Worm (Caenorhabditis elegans) whole organism, late embryonic: ENCODE data around the gene slfl-5.
A peak's percentile ranks its signal among the peaks of the same experiment; 100 is the strongest.

Experiments
- C08G9.2 ChIP-seq: sonication (generic microtip); optimal IDR thresholded peaks from 2 replicates; lab custom pipeline; 2016; ENCODE audit warnings: mild to moderate bottlenecking, missing genetic modification characterization, moderate library complexity, missing compliant biosample characterization
- C38D4.7 ChIP-seq: fragments of 200-800 bp; sonication (Bioruptor generic); optimal IDR thresholded peaks from 2 replicates; lab custom pipeline; 2018; ENCODE audit warnings: mild to moderate bottlenecking, missing genetic modification characterization, moderate library complexity, missing compliant biosample characterization
- ahr-1 ChIP-seq: sonication (generic microtip); optimal IDR thresholded peaks from 2 replicates; lab custom pipeline; 2016; ENCODE audit warnings: missing genetic modification characterization, missing compliant biosample characterization
- ama-1 ChIP-seq: fragments of 150-350 bp; optimal IDR thresholded peaks from 2 replicates; lab custom pipeline; 2014
- ceh-14 ChIP-seq: sonication (generic microtip); optimal IDR thresholded peaks from 2 replicates; lab custom pipeline; 2016; ENCODE audit warnings: missing genotype, missing genetic modification characterization, missing compliant biosample characterization
- ceh-18 ChIP-seq: sonication (generic microtip); optimal IDR thresholded peaks from 2 replicates; lab custom pipeline; 2016; ENCODE audit warnings: missing genetic modification characterization, missing compliant biosample characterization
- ceh-19 ChIP-seq: fragments of 200-800 bp; sonication (Bioruptor generic); optimal IDR thresholded peaks from 2 replicates; lab custom pipeline; 2018; ENCODE audit warnings: mild to moderate bottlenecking, missing genetic modification characterization, missing compliant biosample characterization
- ceh-22 ChIP-seq: sonication (generic microtip); optimal IDR thresholded peaks from 2 replicates; lab custom pipeline; 2017; ENCODE audit warnings: missing biosample characterization, missing genetic modification characterization
- ceh-34 ChIP-seq: sonication (generic microtip); optimal IDR thresholded peaks from 2 replicates; lab custom pipeline; 2016; ENCODE audit warnings: mild to moderate bottlenecking, missing genetic modification characterization, missing compliant biosample characterization
- ceh-45 ChIP-seq: fragments of 200-800 bp; sonication (Bioruptor generic); IDR thresholded peaks from 2 replicates; pipeline ENCODE4 v1.3.6; 2022; ENCODE audit warnings: missing genetic modification reagents, missing genetic modification characterization, missing compliant biosample characterization
- ceh-48 ChIP-seq: sonication (generic microtip); optimal IDR thresholded peaks from 2 replicates; lab custom pipeline; 2016; ENCODE audit warnings: missing genetic modification characterization, inconsistent platforms, missing compliant biosample characterization
- ceh-9 ChIP-seq: sonication (generic microtip); optimal IDR thresholded peaks from 2 replicates; lab custom pipeline; 2016; ENCODE audit warnings: mild to moderate bottlenecking, missing genetic modification characterization, inconsistent platforms, missing compliant biosample characterization
- dmd-4 ChIP-seq: sonication (generic microtip); optimal IDR thresholded peaks from 2 replicates; lab custom pipeline; 2016; ENCODE audit warnings: borderline replicate concordance, missing genetic modification characterization, missing compliant biosample characterization
- dve-1 ChIP-seq: sonication (generic microtip); optimal IDR thresholded peaks from 2 replicates; lab custom pipeline; 2017; ENCODE audit warnings: antibody characterized with exemption, mild to moderate bottlenecking, missing genetic modification characterization, missing compliant biosample characterization
- elt-4 ChIP-seq: sonication (generic microtip); optimal IDR thresholded peaks from 2 replicates; lab custom pipeline; 2016; ENCODE audit warnings: missing genetic modification characterization, missing compliant biosample characterization
- ets-4 ChIP-seq: sonication (generic microtip); optimal IDR thresholded peaks from 2 replicates; lab custom pipeline; 2016; ENCODE audit warnings: missing genetic modification characterization, missing compliant biosample characterization
- eyg-1 ChIP-seq: sonication (generic microtip); optimal IDR thresholded peaks from 2 replicates; lab custom pipeline; 2016; ENCODE audit warnings: missing genotype, missing genetic modification characterization, missing compliant biosample characterization
- fax-1 ChIP-seq: sonication (generic microtip); optimal IDR thresholded peaks from 2 replicates; lab custom pipeline; 2016; ENCODE audit warnings: missing genotype, missing genetic modification characterization, missing compliant biosample characterization
- fkh-10 ChIP-seq: fragments of 150-350 bp; optimal IDR thresholded peaks from 2 replicates; lab custom pipeline; 2014; ENCODE audit warnings: missing biosample characterization, missing genetic modification reagents, missing genetic modification characterization
- hlh-15 ChIP-seq: sonication (generic microtip); optimal IDR thresholded peaks from 2 replicates; lab custom pipeline; 2016; ENCODE audit warnings: missing genetic modification characterization, missing compliant biosample characterization
- hlh-6 ChIP-seq: sonication (generic microtip); optimal IDR thresholded peaks from 2 replicates; lab custom pipeline; 2016; ENCODE audit warnings: missing genotype, missing genetic modification characterization, missing compliant biosample characterization
- hlh-8 ChIP-seq: sonication (generic microtip); optimal IDR thresholded peaks from 2 replicates; lab custom pipeline; 2016; ENCODE audit warnings: missing genotype, missing genetic modification characterization, missing compliant biosample characterization
- madf-2 ChIP-seq: sonication (generic microtip); optimal IDR thresholded peaks from 2 replicates; lab custom pipeline; 2017; ENCODE audit warnings: missing genetic modification characterization, missing compliant biosample characterization
- mec-3 ChIP-seq: sonication (generic microtip); optimal IDR thresholded peaks from 2 replicates; lab custom pipeline; 2016; ENCODE audit warnings: borderline replicate concordance, missing genetic modification characterization, missing compliant biosample characterization
- nfya-1 ChIP-seq: sonication (generic microtip); optimal IDR thresholded peaks from 2 replicates; lab custom pipeline; 2017; ENCODE audit warnings: missing genetic modification characterization, mild to moderate bottlenecking, missing compliant biosample characterization, antibody characterized with exemption, moderate library complexity
- nhr-232 ChIP-seq: sonication (generic microtip); optimal IDR thresholded peaks from 2 replicates; lab custom pipeline; 2016; ENCODE audit warnings: missing genetic modification characterization, missing compliant biosample characterization
- npax-4 ChIP-seq: sonication (generic microtip); optimal IDR thresholded peaks from 2 replicates; lab custom pipeline; 2016; ENCODE audit warnings: missing genetic modification characterization, missing compliant biosample characterization
- pat-9 ChIP-seq: fragments of 200-800 bp; sonication (Bioruptor generic); optimal IDR thresholded peaks from 2 replicates; lab custom pipeline; 2018; ENCODE audit warnings: mild to moderate bottlenecking, missing genetic modification characterization, moderate library complexity, missing compliant biosample characterization
- pha-4 ChIP-seq: fragments of 150-350 bp; optimal IDR thresholded peaks from 2 replicates; lab custom pipeline; 2018; ENCODE audit warnings: missing biosample characterization, missing genetic modification reagents, missing genetic modification characterization
- pros-1 ChIP-seq: fragments of 150-350 bp; optimal IDR thresholded peaks from 2 replicates; lab custom pipeline; 2014; ENCODE audit warnings: missing biosample characterization, missing genetic modification reagents, missing genetic modification characterization
- ref-2 ChIP-seq: sonication (generic microtip); optimal IDR thresholded peaks from 2 replicates; lab custom pipeline; 2016; ENCODE audit warnings: missing genetic modification characterization, missing compliant biosample characterization
- rnt-1 ChIP-seq: sonication (generic microtip); optimal IDR thresholded peaks from 2 replicates; lab custom pipeline; 2016; ENCODE audit warnings: missing genetic modification characterization, missing compliant biosample characterization
- sox-4 ChIP-seq: sonication (generic microtip); optimal IDR thresholded peaks from 2 replicates; lab custom pipeline; 2017; ENCODE audit warnings: mild to moderate bottlenecking, missing genetic modification characterization, inconsistent platforms, missing compliant biosample characterization
- unc-55 ChIP-seq: sonication (generic microtip); optimal IDR thresholded peaks from 2 replicates; lab custom pipeline; 2017; ENCODE audit warnings: missing biosample characterization, missing genetic modification reagents, missing genetic modification characterization
- ztf-16 ChIP-seq: sonication (generic microtip); optimal IDR thresholded peaks from 2 replicates; lab custom pipeline; 2017; ENCODE audit warnings: missing genetic modification characterization, missing compliant biosample characterization

The slfl-5 gene

DNA sequence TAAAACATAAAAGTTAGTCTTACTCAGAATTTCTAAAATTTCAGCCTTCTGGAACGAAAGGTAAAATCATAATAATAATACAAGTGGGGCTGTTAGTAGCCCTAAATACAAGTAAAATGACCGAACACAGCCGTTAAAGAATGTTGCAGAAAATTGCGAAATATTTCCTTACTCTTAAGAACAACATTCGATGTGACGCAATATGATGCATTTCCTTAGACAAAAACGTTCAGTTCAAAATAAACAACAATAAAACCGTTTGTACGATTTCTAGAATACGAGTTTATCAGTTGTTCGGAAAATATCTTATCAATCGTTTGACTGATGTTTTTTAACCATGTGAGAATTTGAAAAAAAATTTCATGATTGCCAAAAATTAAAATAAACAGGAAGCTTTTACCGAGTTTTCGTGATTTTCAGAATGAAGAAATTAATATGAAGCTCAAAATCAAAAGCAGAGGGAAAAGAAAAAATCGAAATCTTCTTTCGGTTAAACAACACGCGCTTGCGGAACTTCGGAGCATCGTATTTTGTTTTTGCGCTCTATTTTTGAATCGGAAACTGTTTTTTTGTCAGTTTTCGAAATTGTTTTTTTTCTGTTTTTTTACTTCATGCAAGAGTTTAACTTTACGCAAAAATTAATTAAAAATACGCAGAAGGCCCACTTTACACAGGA, 1.1 kb upstream of the slfl-5 start:
- TF ChIP-seq nhr-232 (tag; lab: Kevin White, UChicago) = no peak
- TF ChIP-seq fax-1 (tag; lab: Kevin White, UChicago) = no peak
- no peak for TF ChIP-seq eyg-1 (tag; lab: Kevin White, UChicago)
- TF ChIP-seq ceh-48 (tag; lab: Kevin White, UChicago) = peak; percentile 1

ce11 chrV:12241126-12241525, 3.7 kb downstream of the slfl-5 start, which contains the start of gene ttr-22:
Gene ttr-22 (plus strand): TSS chrV:12241426.
- no peak for TF ChIP-seq fkh-10 (GFP tag; lab: Kevin White, UChicago)
- no peak for TF ChIP-seq C38D4.7 (GFP tag; lab: Kevin White, UChicago)
- no peak for TF ChIP-seq sox-4 (tag; lab: Kevin White, UChicago)
- TF ChIP-seq hlh-15 (tag; lab: Kevin White, UChicago) = no peak
- no peak for TF ChIP-seq madf-2 (tag; lab: Kevin White, UChicago)
- no peak for TF ChIP-seq elt-4 (tag; lab: Kevin White, UChicago)
- TF ChIP-seq C08G9.2 (tag; lab: Kevin White, UChicago) = no peak
- TF ChIP-seq ama-1 = no peak
- TF ChIP-seq pros-1 (tag; lab: Kevin White, UChicago) = no peak
- no peak for TF ChIP-seq ceh-45 (GFP tag; lab: Robert Waterston, UW)
- TF ChIP-seq ceh-19 = no peak
- no peak for TF ChIP-seq ahr-1 (tag; lab: Kevin White, UChicago)
- no peak for TF ChIP-seq ztf-16 (tag; lab: Kevin White, UChicago)
- TF ChIP-seq dve-1 = no peak
- no peak for TF ChIP-seq ref-2 (tag; lab: Kevin White, UChicago)
- no peak for TF ChIP-seq hlh-6 (tag; lab: Kevin White, UChicago)
- TF ChIP-seq npax-4 (tag; lab: Kevin White, UChicago) = no peak

- TF ChIP-seq fax-1 (tag; lab: Kevin White, UChicago) (no peak), nfya-1 (tag; lab: Kevin White, UChicago) (peak; percentile 23), pha-4 (tag; lab: Kevin White, UChicago) (no peak), dmd-4 (no peak), unc-55 (peak; percentile 15), ceh-18 (tag; lab: Kevin White, UChicago) (peak; percentile 27)
Observed at ce11 chrV:12235502-12235901, 9.3 kb downstream of the slfl-5 start.

DNA sequence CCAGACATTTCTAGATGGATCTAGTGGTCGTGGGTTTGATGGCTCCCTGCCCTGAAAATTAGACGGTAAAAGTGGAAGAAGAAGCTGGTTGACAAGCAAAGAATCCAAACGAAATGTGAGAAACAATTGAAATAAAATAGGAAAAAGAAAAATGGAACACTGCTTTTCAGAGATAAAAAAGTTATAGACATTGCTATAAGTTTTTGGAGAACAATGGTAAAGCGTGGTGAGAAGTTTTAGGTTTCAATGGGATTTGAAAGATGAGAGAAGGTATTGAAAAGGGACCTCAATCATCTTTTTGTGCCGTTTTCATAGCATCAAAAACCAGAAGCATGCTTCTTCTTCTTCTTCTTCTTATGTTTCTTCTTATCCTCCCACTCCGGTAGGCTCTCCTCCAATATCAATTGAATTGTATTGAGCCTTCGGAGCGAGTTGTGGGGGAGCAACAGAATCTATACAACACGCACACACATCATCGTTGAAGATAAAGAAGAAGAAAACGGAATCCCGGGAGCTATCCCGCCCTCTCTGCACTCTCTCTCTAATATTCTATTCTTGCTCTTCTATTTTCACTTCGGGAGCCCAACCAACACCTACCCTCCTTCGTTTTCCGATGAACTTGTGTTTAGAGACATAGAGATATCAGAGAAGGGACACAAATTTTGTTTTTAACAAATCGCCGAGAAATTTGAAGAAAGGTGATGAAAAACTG, 10.4 kb downstream of the slfl-5 start, which contains the start of gene myo-3:
Gene myo-3 (minus strand): TSS at position 51 of the 712 bp plus-strand sequence.
- peak; percentile 22 for TF ChIP-seq ceh-34 (tag; lab: Kevin White, UChicago)
- TF ChIP-seq ahr-1 (tag; lab: Kevin White, UChicago) = no peak
- TF ChIP-seq nfya-1 (tag; lab: Kevin White, UChicago) = peak; percentile 12
- TF ChIP-seq mec-3 (tag; lab: Kevin White, UChicago) = no peak
- TF ChIP-seq ceh-14 (tag; lab: Kevin White, UChicago) = no peak
- peak; percentile 37 for TF ChIP-seq rnt-1 (tag; lab: Kevin White, UChicago)
- peak; percentile 80 for TF ChIP-seq ceh-18 (tag; lab: Kevin White, UChicago)
- TF ChIP-seq eyg-1 (tag; lab: Kevin White, UChicago) = no peak
- TF ChIP-seq, all 69 proteins: peak for 4

DNA sequence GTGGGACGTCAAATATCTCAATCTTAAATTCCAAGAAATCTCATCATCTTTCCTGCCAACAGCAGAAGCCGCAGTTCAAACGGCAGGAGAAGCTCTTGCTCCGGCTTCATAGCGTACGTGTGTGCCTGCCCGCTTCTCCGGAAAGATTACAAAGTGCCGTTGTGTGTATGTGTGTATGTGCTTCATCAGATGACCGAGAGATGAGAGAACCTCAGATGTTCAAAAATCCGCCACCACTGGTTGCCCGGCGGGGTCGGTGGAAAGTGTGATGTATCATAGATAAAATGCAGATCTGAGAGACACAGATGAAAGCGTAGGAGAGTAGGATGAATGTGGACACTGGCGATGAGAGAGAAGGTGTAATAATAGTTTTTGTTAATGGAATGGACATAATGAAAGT, 11.4 kb downstream of the slfl-5 start:
- TF ChIP-seq rnt-1 (tag; lab: Kevin White, UChicago) = peak; percentile 61
- TF ChIP-seq nfya-1 (tag; lab: Kevin White, UChicago) = peak; percentile 55
- TF ChIP-seq ets-4 (tag; lab: Kevin White, UChicago) = no peak
- TF ChIP-seq unc-55 = peak; percentile 64
- TF ChIP-seq pat-9 (tag; lab: Kevin White, UChicago) = peak; percentile 7
- TF ChIP-seq elt-4 (tag; lab: Kevin White, UChicago) = no peak
- TF ChIP-seq ceh-34 (tag; lab: Kevin White, UChicago) = peak; percentile 6
- TF ChIP-seq hlh-8 (tag; lab: Kevin White, UChicago) = no peak
- TF ChIP-seq ahr-1 (tag; lab: Kevin White, UChicago) = no peak
- no peak for TF ChIP-seq ceh-9 (tag; lab: Kevin White, UChicago)
- TF ChIP-seq ceh-18 (tag; lab: Kevin White, UChicago) = peak; percentile 31
- no peak for TF ChIP-seq ceh-22
